Fruit fly (Drosophila melanogaster): ENCODE results near the gene Spn.

Gene Spn

dm6 chr3L:2571975-2572374 lies 17.9 kb upstream of the Spn start (continued):
- TF ChIP-seq CrebB (tag; optimal IDR thresholded peaks at IDR 0.05) (no peak), tna (GFP tag; IDR thresholded peaks at IDR 0.05; ENCODE audit: partially characterized antibody) (no peak), Atf3 (GFP tag; optimal IDR thresholded peaks at IDR 0.05) (no peak), row (GFP tag; IDR thresholded peaks at IDR 0.05) (peak; percentile 47; the same call in 2 of the 3 replicates), lilli (GFP tag; optimal IDR thresholded peaks at IDR 0.05) (peak; percentile 20), unpg (GFP tag; optimal IDR thresholded peaks at IDR 0.05) (peak; percentile 32), CG10267 (tag; optimal IDR thresholded peaks at IDR 0.05) (no peak), toy (GFP tag; IDR thresholded peaks at IDR 0.05) (no peak), da (GFP tag; optimal IDR thresholded peaks at IDR 0.05) (no peak), exex (tag; optimal IDR thresholded peaks at IDR 0.05) (no peak), CG1602 (GFP tag; optimal IDR thresholded peaks at IDR 0.05) (no peak), CG1233 (GFP tag; optimal IDR thresholded peaks at IDR 0.05) (no peak), HLH3B (GFP tag; IDR thresholded peaks at IDR 0.05) (peak; percentile 74), Oli (tag; optimal IDR thresholded peaks at IDR 0.05) (no peak), CG18011 (GFP tag; optimal IDR thresholded peaks at IDR 0.05) (no peak), Eip74EF (GFP tag; optimal IDR thresholded peaks at IDR 0.05) (no peak), CG7928 (GFP tag; optimal IDR thresholded peaks at IDR 0.05) (no peak), sna (GFP tag; IDR thresholded peaks at IDR 0.05; ENCODE audit: partially characterized antibody) (no peak), fu2 (GFP tag; optimal IDR thresholded peaks at IDR 0.05) (no peak), dan (GFP tag; IDR thresholded peaks at IDR 0.05) (no peak), sc (optimal IDR thresholded peaks at IDR 0.05) (no peak), sc (GFP tag; optimal IDR thresholded peaks at IDR 0.05) (no peak), CG14050 (GFP tag; IDR thresholded peaks at IDR 0.05) (no peak), hbn (GFP tag; IDR thresholded peaks at IDR 0.05; ENCODE audit: partially characterized antibody) (no peak), fru (optimal IDR thresholded peaks at IDR 0.05) (no peak), CG15073 (GFP tag; optimal IDR thresholded peaks at IDR 0.05) (no peak), grau (tag; optimal IDR thresholded peaks at IDR 0.05) (peak; percentile 54), org-1 (GFP tag; optimal IDR thresholded peaks at IDR 0.05) (no peak), E2f2 (GFP tag; IDR thresholded peaks at IDR 0.05) (no peak), bigmax (GFP tag; optimal IDR thresholded peaks at IDR 0.05) (no peak), CG31365 (tag; optimal IDR thresholded peaks at IDR 0.05) (no peak), prd (optimal IDR thresholded peaks at IDR 0.05) (no peak), prd (GFP tag; IDR thresholded peaks at IDR 0.05) (peak; percentile 57; the same call in 2 of the 3 replicates), CG7271 (tag; optimal IDR thresholded peaks at IDR 0.05) (no peak), NK7.1 (GFP tag; optimal IDR thresholded peaks at IDR 0.05) (no peak), TFAM (GFP tag; optimal IDR thresholded peaks at IDR 0.05) (no peak), CG10979 (tag; optimal IDR thresholded peaks at IDR 0.05) (no peak), chm (GFP tag; IDR thresholded peaks at IDR 0.05) (no peak), Nf-YC (tag; optimal IDR thresholded peaks at IDR 0.05) (no peak), CG6654 (GFP tag; optimal IDR thresholded peaks at IDR 0.05) (no peak), Dll (GFP tag; IDR thresholded peaks at IDR 0.05; ENCODE audit: partially characterized antibody) (no peak), BEAF-32 (GFP tag; optimal IDR thresholded peaks at IDR 0.05) (no peak), CG5953 (GFP tag; IDR thresholded peaks at IDR 0.05) (no peak), Ets97D (GFP tag; optimal IDR thresholded peaks at IDR 0.05) (no peak), CG17359 (tag; optimal IDR thresholded peaks at IDR 0.05) (peak; percentile 29), CG17385 (GFP tag; optimal IDR thresholded peaks at IDR 0.05) (no peak), CG12104 (GFP tag; optimal IDR thresholded peaks at IDR 0.05) (no peak), CG18764 (GFP tag; optimal IDR thresholded peaks at IDR 0.05) (no peak), pita (GFP tag; optimal IDR thresholded peaks at IDR 0.05) (no peak), CG4730 (GFP tag; IDR thresholded peaks at IDR 0.05) (peak; percentile 60), stc (GFP tag; IDR thresholded peaks at IDR 0.05) (no peak), CG8478 (optimal IDR thresholded peaks at IDR 0.05) (no peak), jigr1 (GFP tag; IDR thresholded peaks at IDR 0.05) (no peak)
